Fruit fly (Drosophila melanogaster) whole organism, embryonic: ENCODE data around the gene Sec24CD.

Experiments
- B-H2 ChIP-seq: fragments of 200-800 bp; sonication (Bioruptor generic); optimal IDR thresholded peaks from 2 replicates; lab custom pipeline; 2018; ENCODE audit warnings: missing biosample characterization, mild to moderate bottlenecking, missing genetic modification characterization
- BtbVII ChIP-seq: fragments of 200-800 bp; sonication (Bioruptor generic); optimal IDR thresholded peaks from 3 replicates; lab custom pipeline; 2017; ENCODE audit warnings: missing biosample characterization, mild to moderate bottlenecking, missing genetic modification characterization
- CG1024 ChIP-seq: fragments of 200-800 bp; sonication (Bioruptor generic); IDR thresholded peaks from 2 replicates; pipeline ENCODE4 v1.3.6; 2022; ENCODE audit warnings: missing biosample characterization, missing genetic modification characterization
- CG11456 ChIP-seq: fragments of 200-800 bp; sonication (Bioruptor generic); IDR thresholded peaks from 3 replicates; pipeline ENCODE4 v1.3.6; 2022; ENCODE audit warnings: missing biosample characterization, missing genetic modification characterization
- CG12104 ChIP-seq: fragments of 200-800 bp; sonication (Bioruptor generic); optimal IDR thresholded peaks from 3 replicates; lab custom pipeline; 2016; ENCODE audit warnings: missing biosample characterization, missing genetic modification characterization
- CG12659 ChIP-seq: fragments of 200-800 bp; sonication (Bioruptor generic); optimal IDR thresholded peaks from 3 replicates; lab custom pipeline; 2017; ENCODE audit warnings: mild to moderate bottlenecking, missing biosample characterization, missing genetic modification reagents, missing genetic modification characterization
- CG13424 ChIP-seq: fragments of 200-800 bp; sonication (Bioruptor generic); optimal IDR thresholded peaks from 2 replicates; lab custom pipeline; 2019; ENCODE audit warnings: missing biosample characterization, mild to moderate bottlenecking, missing genetic modification characterization, moderate library complexity
- CG1647 ChIP-seq: fragments of 200-800 bp; sonication (Bioruptor generic); optimal IDR thresholded peaks from 3 replicates; lab custom pipeline; 2016; ENCODE audit warnings: missing biosample characterization, missing genetic modification characterization
- CG17912 ChIP-seq: fragments of 200-800 bp; sonication (Bioruptor generic); optimal IDR thresholded peaks from 2 replicates; lab custom pipeline; 2018; ENCODE audit warnings: missing biosample characterization, mild to moderate bottlenecking, missing genetic modification characterization
- CG18262 ChIP-seq: fragments of 200-800 bp; optimal IDR thresholded peaks from 3 replicates; lab custom pipeline; 2019; ENCODE audit warnings: missing biosample characterization, mild to moderate bottlenecking, missing genetic modification characterization, moderate library complexity
- CG2116 ChIP-seq: fragments of 200-800 bp; sonication (Bioruptor generic); optimal IDR thresholded peaks from 3 replicates; lab custom pipeline; 2018; ENCODE audit warnings: missing biosample characterization, mild to moderate bottlenecking, missing genetic modification characterization
- CG30020 ChIP-seq: fragments of 200-800 bp; optimal IDR thresholded peaks from 2 replicates; lab custom pipeline; 2019; ENCODE audit warnings: missing biosample characterization, mild to moderate bottlenecking, missing genetic modification characterization, moderate library complexity
- CG3281 ChIP-seq: fragments of 200-800 bp; sonication (Bioruptor generic); optimal IDR thresholded peaks from 3 replicates; lab custom pipeline; 2017; ENCODE audit warnings: missing biosample characterization, mild to moderate bottlenecking, missing genetic modification characterization
- CG33213 ChIP-seq: fragments of 200-800 bp; sonication (Bioruptor generic); optimal IDR thresholded peaks from 3 replicates; lab custom pipeline; 2016; ENCODE audit warnings: missing biosample characterization, missing genetic modification characterization
- CG4282 ChIP-seq: fragments of 200-800 bp; sonication (Bioruptor generic); optimal IDR thresholded peaks from 2 replicates; lab custom pipeline; 2016; ENCODE audit warnings: missing biosample characterization, missing genetic modification characterization
- CG5180 ChIP-seq: fragments of 200-800 bp; sonication (Bioruptor generic); optimal IDR thresholded peaks from 3 replicates; lab custom pipeline; 2017; ENCODE audit warnings: missing biosample characterization, missing genetic modification characterization, mild to moderate bottlenecking, moderate library complexity, missing genetic modification reagents
- D ChIP-seq, 2 experiments: fragments of 200-800 bp in 1 of 2; fragments of >200 bp in 1 of 2; sonication (Bioruptor generic) in 1 of 2; optimal IDR thresholded peaks; 2 replicates in 1 of 2; 3 replicates in 1 of 2; lab custom pipeline; 2017; ENCODE audit warnings: mild to moderate bottlenecking in 1 of 2, missing biosample characterization in 1 of 2, missing genetic modification characterization in 1 of 2, missing genetic modification reagents in 1 of 2
- Dad ChIP-seq: fragments of 200-800 bp; sonication (Bioruptor generic); optimal IDR thresholded peaks from 3 replicates; lab custom pipeline; 2016; ENCODE audit warnings: missing biosample characterization, missing genetic modification characterization
- Doc2 ChIP-seq: fragments of 200-800 bp; sonication (Bioruptor generic); IDR thresholded peaks from 2 replicates; pipeline ENCODE4 v1.3.6; 2022; ENCODE audit warnings: missing biosample characterization, missing genetic modification characterization
- Dp ChIP-seq: fragments of 200-800 bp; sonication (Bioruptor generic); optimal IDR thresholded peaks from 2 replicates; lab custom pipeline; 2018; ENCODE audit warnings: missing biosample characterization, mild to moderate bottlenecking, missing genetic modification characterization, moderate library complexity
- Drgx ChIP-seq: fragments of 200-800 bp; sonication (Bioruptor generic); IDR thresholded peaks from 2 replicates; pipeline ENCODE4 v1.3.6; 2022; ENCODE audit warnings: missing biosample characterization, missing genetic modification characterization
- GATAe ChIP-seq: fragments of 200-800 bp; sonication (Bioruptor generic); conservative IDR thresholded peaks from 2 replicates; pipeline ENCODE4 v1.3.6; 2022; ENCODE audit warnings: missing biosample characterization, missing genetic modification characterization
- HHEX ChIP-seq: fragments of 200-800 bp; sonication (Bioruptor generic); optimal IDR thresholded peaks from 3 replicates; lab custom pipeline; 2017; ENCODE audit warnings: missing biosample characterization, mild to moderate bottlenecking, missing genetic modification characterization, missing genetic modification reagents
- Hmx ChIP-seq: fragments of 200-800 bp; sonication (Bioruptor generic); optimal IDR thresholded peaks from 2 replicates; lab custom pipeline; 2016; ENCODE audit warnings: missing biosample characterization, missing genetic modification characterization
- Hr78 ChIP-seq, 2 experiments: fragments of 200-800 bp in 1 of 2; fragments of >200 bp in 1 of 2; sonication (Bioruptor generic) in 1 of 2; optimal IDR thresholded peaks; 2 replicates each; lab custom pipeline; 2017 to 2019; ENCODE audit warnings: missing biosample characterization in 2 of 2, missing genetic modification characterization in 2 of 2, mild to moderate bottlenecking in 1 of 2, moderate library complexity in 1 of 2
- Lhr ChIP-seq: fragments of 200-800 bp; sonication (Bioruptor generic); optimal IDR thresholded peaks from 3 replicates; lab custom pipeline; 2017; ENCODE audit warnings: mild to moderate bottlenecking, missing biosample characterization, missing genetic modification reagents, missing genetic modification characterization
- Mrtf ChIP-seq: fragments of 200-800 bp; sonication (Bioruptor generic); IDR thresholded peaks from 3 replicates; pipeline ENCODE4 v1.3.6; 2022; ENCODE audit warnings: missing biosample characterization, missing genetic modification characterization
- NFAT ChIP-seq: fragments of 200-800 bp; sonication (Bioruptor generic); IDR thresholded peaks from 2 replicates; pipeline ENCODE4 v1.3.6; 2022; ENCODE audit warnings: missing biosample characterization, missing genetic modification characterization
- Nf-YC ChIP-seq: fragments of 200-800 bp; optimal IDR thresholded peaks from 3 replicates; lab custom pipeline; 2019; ENCODE audit warnings: missing biosample characterization, mild to moderate bottlenecking, missing genetic modification characterization, moderate library complexity
- al ChIP-seq: fragments of 200-800 bp; sonication (Bioruptor generic); IDR thresholded peaks from 2 replicates; pipeline ENCODE4 v1.3.6; 2022; ENCODE audit warnings: missing biosample characterization, missing genetic modification characterization
- bigmax ChIP-seq: fragments of 200-800 bp; sonication (Bioruptor generic); optimal IDR thresholded peaks from 2 replicates; lab custom pipeline; 2018; ENCODE audit warnings: missing biosample characterization, mild to moderate bottlenecking, missing genetic modification characterization
- btn ChIP-seq: fragments of 200-800 bp; sonication (Bioruptor generic); optimal IDR thresholded peaks from 2 replicates; lab custom pipeline; 2016; ENCODE audit warnings: missing biosample characterization, missing genetic modification characterization
- chinmo ChIP-seq: fragments of 200-800 bp; sonication (Bioruptor generic); IDR thresholded peaks from 4 replicates; pipeline ENCODE4 v1.3.6; 2022; ENCODE audit warnings: missing biosample characterization, missing genetic modification characterization; ENCODE audit not compliant: partially characterized antibody
- cwo ChIP-seq: fragments of 200-800 bp; sonication (Bioruptor generic); optimal IDR thresholded peaks from 3 replicates; lab custom pipeline; 2017; ENCODE audit warnings: missing biosample characterization, missing genetic modification characterization, mild to moderate bottlenecking, moderate library complexity, missing genetic modification reagents
- fd64A ChIP-seq: fragments of 200-800 bp; sonication (Bioruptor generic); optimal IDR thresholded peaks from 3 replicates; lab custom pipeline; 2018; ENCODE audit warnings: missing biosample characterization, mild to moderate bottlenecking, missing genetic modification characterization
- fru ChIP-seq: fragments of >200 bp; optimal IDR thresholded peaks from 2 replicates; lab custom pipeline; 2017
- gcm2 ChIP-seq: fragments of 200-800 bp; sonication (Bioruptor generic); optimal IDR thresholded peaks from 2 replicates; lab custom pipeline; 2016; ENCODE audit warnings: missing biosample characterization, missing genetic modification characterization
- gsb ChIP-seq: fragments of 200-800 bp; sonication (Bioruptor generic); IDR thresholded peaks from 2 replicates; pipeline ENCODE4 v1.3.6; 2022; ENCODE audit warnings: missing biosample characterization, missing genetic modification characterization
- gt ChIP-seq: fragments of 200-800 bp; sonication (Bioruptor generic); IDR thresholded peaks from 2 replicates; pipeline ENCODE4 v1.3.6; 2022; ENCODE audit warnings: missing biosample characterization, missing genetic modification characterization
- jumu ChIP-seq: fragments of 200-800 bp; sonication (Bioruptor generic); optimal IDR thresholded peaks from 3 replicates; lab custom pipeline; 2016; ENCODE audit warnings: missing biosample characterization, missing genetic modification characterization
- lilli ChIP-seq: fragments of 200-800 bp; sonication (Bioruptor generic); optimal IDR thresholded peaks from 3 replicates; lab custom pipeline; 2016; ENCODE audit warnings: missing biosample characterization, missing genetic modification characterization
- pros ChIP-seq: fragments of 200-800 bp; sonication (Bioruptor generic); optimal IDR thresholded peaks from 3 replicates; lab custom pipeline; 2019; ENCODE audit warnings: missing biosample characterization, mild to moderate bottlenecking, missing genetic modification characterization, moderate library complexity
- scrt ChIP-seq: fragments of 200-800 bp; sonication (Bioruptor generic); optimal IDR thresholded peaks from 2 replicates; lab custom pipeline; 2018; ENCODE audit warnings: missing biosample characterization, mild to moderate bottlenecking, missing genetic modification characterization, moderate library complexity
- sens ChIP-seq: fragments of 200-800 bp; sonication (Bioruptor generic); peaks from one replicate; lab custom pipeline; 2016; ENCODE audit warnings: missing biosample characterization, missing genetic modification characterization
- shn ChIP-seq: fragments of 200-800 bp; sonication (Bioruptor generic); optimal IDR thresholded peaks from 3 replicates; lab custom pipeline; 2016; ENCODE audit warnings: missing biosample characterization, missing genetic modification characterization
- slbo ChIP-seq: fragments of 200-800 bp; sonication (Bioruptor generic); IDR thresholded peaks from 2 replicates; pipeline ENCODE4 v1.3.6; 2022; ENCODE audit warnings: missing biosample characterization, missing genetic modification characterization
- sob ChIP-seq: fragments of 200-800 bp; sonication (Bioruptor generic); IDR thresholded peaks from 2 replicates; pipeline ENCODE4 v1.3.6; 2022; ENCODE audit warnings: missing biosample characterization, missing genetic modification characterization
- sqz ChIP-seq: fragments of 200-800 bp; sonication (Bioruptor generic); optimal IDR thresholded peaks from 3 replicates; lab custom pipeline; 2018; ENCODE audit warnings: missing biosample characterization, mild to moderate bottlenecking, missing genetic modification characterization
- stc ChIP-seq: fragments of 200-800 bp; sonication (Bioruptor generic); IDR thresholded peaks from 2 replicates; pipeline ENCODE4 v1.3.6; 2022; ENCODE audit warnings: missing biosample characterization, missing genetic modification characterization
- tio ChIP-seq: fragments of 200-800 bp; sonication (Bioruptor generic); optimal IDR thresholded peaks from 2 replicates; lab custom pipeline; 2017; ENCODE audit warnings: missing biosample characterization, missing genetic modification characterization, inconsistent platforms
- yki ChIP-seq: fragments of >200 bp; optimal IDR thresholded peaks from 3 replicates; lab custom pipeline; 2018

Sec24CD gene

dm6 chr2L:2227316-2227715 lies 9.3 kb downstream of the Sec24CD start (continued):
- TF ChIP-seq D (optimal IDR thresholded peaks at IDR 0.05; lab: Kevin White, UChicago) (no peak), D (GFP tag; optimal IDR thresholded peaks at IDR 0.05; lab: Kevin White, UChicago) (peak; percentile 0), jumu (GFP tag; lab: Kevin White, UChicago) (peak; percentile 22), bigmax (no peak), GATAe (0 out of 2 replicates have a peak, but pooled peaks have one; percentile 16), btn (GFP tag; lab: Kevin White, UChicago) (no peak), CG17912 (GFP tag; lab: Kevin White, UChicago) (peak; percentile 52), Lhr (GFP tag; lab: Kevin White, UChicago) (no peak), gt (GFP tag; lab: Robert Waterston, UW) (no peak), gsb (peak; percentile 34), NFAT (GFP tag; lab: Robert Waterston, UW) (no peak), lilli (peak; percentile 48), slbo (peak; percentile 64), Doc2 (GFP tag; lab: Robert Waterston, UW) (no peak), Drgx (GFP tag; lab: Robert Waterston, UW) (peak; percentile 84), sens (GFP tag; lab: Kevin White, UChicago) (peak; percentile 90), sqz (GFP tag; lab: Kevin White, UChicago) (no peak), CG2116 (GFP tag; lab: Kevin White, UChicago) (peak; percentile 21), gcm2 (GFP tag; lab: Kevin White, UChicago) (peak; percentile 63), al (no peak), shn (GFP tag; lab: Kevin White, UChicago) (peak; percentile 34), CG18262 (tag; lab: Kevin White, UChicago) (peak; percentile 41), CG33213 (GFP tag; lab: Kevin White, UChicago) (no peak), yki (lab: Kevin White, UChicago) (no peak), BtbVII (GFP tag; lab: Kevin White, UChicago) (peak; percentile 35), CG12659 (GFP tag; lab: Kevin White, UChicago) (peak; percentile 24), tio (no peak), chinmo (GFP tag; lab: Robert Waterston, UW) (0 out of 4 replicates have a peak, but pooled peaks have one; percentile 45), sob (GFP tag; lab: Robert Waterston, UW) (peak; percentile 10; the same call in 1 of the 2 replicates), CG12104 (GFP tag; lab: Kevin White, UChicago) (peak; percentile 14), Dp (GFP tag; lab: Kevin White, UChicago) (no peak), pros (GFP tag; lab: Kevin White, UChicago) (peak; percentile 0), Mrtf (GFP tag; lab: Robert Waterston, UW) (no peak), CG13424 (peak; percentile 56), CG30020 (no peak), CG5180 (GFP tag; lab: Kevin White, UChicago) (peak; percentile 41), stc (GFP tag; lab: Robert Waterston, UW) (peak; percentile 72; the same call in 1 of the 2 replicates), fd64A (GFP tag; lab: Kevin White, UChicago) (no peak), CG1024 (GFP tag; lab: Robert Waterston, UW) (peak; percentile 50; the same call in 1 of the 2 replicates), CG4282 (GFP tag; lab: Kevin White, UChicago) (no peak), Hr78 (GFP tag; optimal IDR thresholded peaks at IDR 0.05; lab: Kevin White, UChicago) (peak in 1 of 2 experiments; percentile 37), B-H2 (no peak), CG11456 (GFP tag; lab: Robert Waterston, UW) (peak; percentile 57; the same call in 1 of the 3 replicates), cwo (GFP tag; lab: Kevin White, UChicago) (peak; percentile 11), CG1647 (no peak), fru (no peak), Nf-YC (peak; percentile 30), Dad (no peak), CG3281 (GFP tag; lab: Kevin White, UChicago) (peak; percentile 13), Hmx (GFP tag; lab: Kevin White, UChicago) (no peak), scrt (GFP tag; lab: Kevin White, UChicago) (no peak), HHEX (peak; percentile 5)
